Fruit fly (Drosophila melanogaster) whole organism, embryonic: ENCODE data around the gene Dus3.

Experiments
- CG10267 ChIP-seq: fragments of 200-800 bp; sonication (Bioruptor generic); optimal IDR thresholded peaks from 2 replicates; lab custom pipeline; 2018; ENCODE audit warnings: missing biosample characterization, mild to moderate bottlenecking, missing genetic modification characterization, moderate library complexity
- CG11696 ChIP-seq: fragments of 200-800 bp; sonication (Bioruptor generic); IDR thresholded peaks from 2 replicates; pipeline ENCODE4 v1.3.6; 2022; ENCODE audit warnings: missing biosample characterization, missing genetic modification characterization
- CG12391 ChIP-seq: fragments of 200-800 bp; sonication (Bioruptor generic); optimal IDR thresholded peaks from 3 replicates; lab custom pipeline; 2018; ENCODE audit warnings: missing biosample characterization, mild to moderate bottlenecking, missing genetic modification characterization, moderate library complexity
- CG13287 ChIP-seq: fragments of 200-800 bp; sonication (Bioruptor generic); IDR thresholded peaks from 2 replicates; pipeline ENCODE4 v1.3.6; 2022; ENCODE audit warnings: missing biosample characterization, missing genetic modification characterization; ENCODE audit not compliant: partially characterized antibody
- CG14014 ChIP-seq: fragments of 200-800 bp; sonication (Bioruptor generic); IDR thresholded peaks from 2 replicates; pipeline ENCODE4 v1.3.6; 2022; ENCODE audit warnings: missing biosample characterization, missing genetic modification characterization
- CG14710 ChIP-seq: fragments of 200-800 bp; sonication (Bioruptor generic); optimal IDR thresholded peaks from 3 replicates; lab custom pipeline; 2019; ENCODE audit warnings: missing biosample characterization, mild to moderate bottlenecking, missing genetic modification characterization, moderate library complexity
- CG15269 ChIP-seq: fragments of 200-800 bp; sonication (Bioruptor generic); optimal IDR thresholded peaks from 2 replicates; lab custom pipeline; 2018; ENCODE audit warnings: missing biosample characterization, mild to moderate bottlenecking, missing genetic modification characterization, moderate library complexity
- CG1602 ChIP-seq: fragments of 200-800 bp; sonication (Bioruptor generic); optimal IDR thresholded peaks from 3 replicates; lab custom pipeline; 2016; ENCODE audit warnings: missing biosample characterization, missing genetic modification characterization
- CG16813 ChIP-seq: fragments of 200-800 bp; sonication (Bioruptor generic); IDR thresholded peaks from 3 replicates; pipeline ENCODE4 v1.3.6; 2022; ENCODE audit warnings: missing biosample characterization, missing genetic modification characterization; ENCODE audit not compliant: partially characterized antibody
- CG17359 ChIP-seq: fragments of 200-800 bp; sonication (Bioruptor generic); optimal IDR thresholded peaks from 3 replicates; lab custom pipeline; 2018; ENCODE audit warnings: missing biosample characterization, mild to moderate bottlenecking, missing genetic modification characterization, moderate library complexity
- CG17829 ChIP-seq: fragments of 200-800 bp; optimal IDR thresholded peaks from 2 replicates; lab custom pipeline; 2019; ENCODE audit warnings: missing biosample characterization, mild to moderate bottlenecking, missing genetic modification characterization, moderate library complexity
- CG2712 ChIP-seq: fragments of 200-800 bp; optimal IDR thresholded peaks from 3 replicates; lab custom pipeline; 2019; ENCODE audit warnings: missing biosample characterization, mild to moderate bottlenecking, missing genetic modification characterization, moderate library complexity
- CG4854 ChIP-seq: fragments of 200-800 bp; sonication (Bioruptor generic); optimal IDR thresholded peaks from 2 replicates; lab custom pipeline; 2016; ENCODE audit warnings: missing biosample characterization, missing genetic modification characterization, inconsistent platforms
- CG6683 ChIP-seq: fragments of 200-800 bp; sonication (Bioruptor generic); optimal IDR thresholded peaks from 2 replicates; lab custom pipeline; 2017; ENCODE audit warnings: missing biosample characterization, mild to moderate bottlenecking, missing genetic modification characterization, missing genetic modification reagents
- CG7839 ChIP-seq: fragments of 200-800 bp; sonication (Bioruptor generic); optimal IDR thresholded peaks from 3 replicates; lab custom pipeline; 2018; ENCODE audit warnings: missing biosample characterization, mild to moderate bottlenecking, missing genetic modification characterization, moderate library complexity
- CG8924 ChIP-seq: fragments of 200-800 bp; optimal IDR thresholded peaks from 3 replicates; lab custom pipeline; 2019; ENCODE audit warnings: missing biosample characterization, mild to moderate bottlenecking, missing genetic modification characterization, moderate library complexity
- Camta ChIP-seq: fragments of 200-800 bp; sonication (Bioruptor generic); optimal IDR thresholded peaks from 2 replicates; lab custom pipeline; 2016; ENCODE audit warnings: missing biosample characterization, missing genetic modification characterization
- Dll ChIP-seq: fragments of 200-800 bp; sonication (Bioruptor generic); IDR thresholded peaks from 4 replicates; pipeline ENCODE4 v1.3.6; 2022; ENCODE audit warnings: missing biosample characterization, missing genetic modification characterization; ENCODE audit not compliant: partially characterized antibody
- HHEX ChIP-seq: fragments of 200-800 bp; sonication (Bioruptor generic); optimal IDR thresholded peaks from 3 replicates; lab custom pipeline; 2017; ENCODE audit warnings: missing biosample characterization, mild to moderate bottlenecking, missing genetic modification characterization, missing genetic modification reagents
- Hey ChIP-seq: fragments of 200-800 bp; sonication (Bioruptor generic); optimal IDR thresholded peaks from 3 replicates; lab custom pipeline; 2018; ENCODE audit warnings: missing biosample characterization, mild to moderate bottlenecking, missing genetic modification characterization
- Hmr ChIP-seq: fragments of 200-800 bp; sonication (Bioruptor generic); optimal IDR thresholded peaks from 3 replicates; lab custom pipeline; 2017; ENCODE audit warnings: mild to moderate bottlenecking, missing biosample characterization, missing genetic modification reagents, missing genetic modification characterization
- Hmx ChIP-seq: fragments of 200-800 bp; sonication (Bioruptor generic); optimal IDR thresholded peaks from 2 replicates; lab custom pipeline; 2016; ENCODE audit warnings: missing biosample characterization, missing genetic modification characterization
- Hr51 ChIP-seq, 2 experiments: fragments of 200-800 bp; sonication (Bioruptor generic); optimal IDR thresholded peaks; 2 replicates in 1 of 2; 3 replicates in 1 of 2; lab custom pipeline; 2016 to 2018; ENCODE audit warnings: missing biosample characterization in 2 of 2, missing genetic modification characterization in 2 of 2, mild to moderate bottlenecking in 1 of 2, moderate library complexity in 1 of 2
- Hsf ChIP-seq: fragments of 200-800 bp; sonication (Bioruptor generic); optimal IDR thresholded peaks from 3 replicates; lab custom pipeline; 2016; ENCODE audit warnings: missing biosample characterization, missing genetic modification characterization
- MESR4 ChIP-seq: fragments of 200-800 bp; sonication (Bioruptor generic); optimal IDR thresholded peaks from 2 replicates; lab custom pipeline; 2018; ENCODE audit warnings: missing biosample characterization, mild to moderate bottlenecking, missing genetic modification characterization, moderate library complexity
- Med ChIP-seq: fragments of 200-800 bp; sonication (Bioruptor generic); peaks from one replicate; lab custom pipeline; 2016; ENCODE audit warnings: missing biosample characterization, missing genetic modification characterization, mild to moderate bottlenecking, inconsistent platforms, moderate library complexity
- Mes4 ChIP-seq: fragments of 200-800 bp; sonication (Bioruptor generic); optimal IDR thresholded peaks from 2 replicates; lab custom pipeline; 2016; ENCODE audit warnings: missing biosample characterization, missing genetic modification characterization
- Neu2 ChIP-seq: fragments of 200-800 bp; sonication (Bioruptor generic); optimal IDR thresholded peaks from 3 replicates; lab custom pipeline; 2016; ENCODE audit warnings: missing biosample characterization, missing genetic modification characterization, borderline replicate concordance
- PHDP ChIP-seq: fragments of 200-800 bp; sonication (Bioruptor generic); optimal IDR thresholded peaks from 3 replicates; lab custom pipeline; 2018; ENCODE audit warnings: missing biosample characterization, mild to moderate bottlenecking, missing genetic modification characterization, moderate library complexity
- Xbp1 ChIP-seq: fragments of 200-800 bp; sonication (Bioruptor generic); optimal IDR thresholded peaks from 3 replicates; lab custom pipeline; 2016; ENCODE audit warnings: missing biosample characterization, mild to moderate bottlenecking, missing genetic modification characterization
- caup ChIP-seq: fragments of 200-800 bp; sonication (Bioruptor generic); optimal IDR thresholded peaks from 3 replicates; lab custom pipeline; 2017; ENCODE audit warnings: missing biosample characterization, mild to moderate bottlenecking, missing genetic modification characterization, moderate library complexity; ENCODE audit not compliant: severe bottlenecking
- esg ChIP-seq: fragments of 200-800 bp; sonication (Bioruptor generic); conservative IDR thresholded peaks from 2 replicates; pipeline ENCODE4 v1.3.6; 2022; ENCODE audit warnings: missing biosample characterization, missing genetic modification characterization
- fd3F ChIP-seq: fragments of 200-800 bp; sonication (Bioruptor generic); optimal IDR thresholded peaks from 2 replicates; lab custom pipeline; 2018; ENCODE audit warnings: missing biosample characterization, mild to moderate bottlenecking, missing genetic modification characterization, moderate library complexity
- gem ChIP-seq: fragments of 200-800 bp; sonication (Bioruptor generic); optimal IDR thresholded peaks from 2 replicates; lab custom pipeline; 2019; ENCODE audit warnings: missing biosample characterization, mild to moderate bottlenecking, missing genetic modification characterization, moderate library complexity
- kni ChIP-seq: fragments of 200-800 bp; sonication (Bioruptor generic); optimal IDR thresholded peaks from 3 replicates; lab custom pipeline; 2017; ENCODE audit warnings: mild to moderate bottlenecking, missing biosample characterization, missing genetic modification reagents, missing genetic modification characterization
- knrl ChIP-seq: fragments of 200-800 bp; sonication (Bioruptor generic); IDR thresholded peaks from 3 replicates; pipeline ENCODE4 v1.3.6; 2022; ENCODE audit warnings: missing biosample characterization, missing genetic modification characterization; ENCODE audit not compliant: partially characterized antibody
- lab ChIP-seq: fragments of 200-800 bp; sonication (Bioruptor generic); optimal IDR thresholded peaks from 3 replicates; lab custom pipeline; 2017; ENCODE audit warnings: missing biosample characterization, missing genetic modification characterization, mild to moderate bottlenecking, moderate library complexity, missing genetic modification reagents
- prd ChIP-seq, 3 experiments: fragments of >200 bp in 2 of 3; fragments of 200-800 bp in 1 of 3; sonication (Bioruptor generic) in 1 of 3; optimal IDR thresholded peaks in 2 of 3; IDR thresholded peaks in 1 of 3; 2 replicates in 2 of 3; 3 replicates in 1 of 3; pipeline versions ENCODE4 v1.3.6 to Lab custom; 2017 to 2022; ENCODE audit warnings: missing biosample characterization in 1 of 3, missing genetic modification characterization in 1 of 3
- pum ChIP-seq: fragments of 200-800 bp; sonication (Bioruptor generic); optimal IDR thresholded peaks from 2 replicates; lab custom pipeline; 2016; ENCODE audit warnings: missing biosample characterization, missing genetic modification characterization
- row ChIP-seq: fragments of 200-800 bp; sonication (Bioruptor generic); IDR thresholded peaks from 3 replicates; pipeline ENCODE4 v1.3.6; 2022; ENCODE audit warnings: missing biosample characterization, missing genetic modification characterization
- scrt ChIP-seq: fragments of 200-800 bp; sonication (Bioruptor generic); optimal IDR thresholded peaks from 2 replicates; lab custom pipeline; 2018; ENCODE audit warnings: missing biosample characterization, mild to moderate bottlenecking, missing genetic modification characterization, moderate library complexity
- sens ChIP-seq: fragments of 200-800 bp; sonication (Bioruptor generic); peaks from one replicate; lab custom pipeline; 2016; ENCODE audit warnings: missing biosample characterization, missing genetic modification characterization
- sr ChIP-seq: fragments of 200-800 bp; sonication (Bioruptor generic); IDR thresholded peaks from 3 replicates; pipeline ENCODE4 v1.3.6; 2022; ENCODE audit warnings: missing biosample characterization, missing genetic modification characterization
- twi ChIP-seq: fragments of 200-800 bp; optimal IDR thresholded peaks from 2 replicates; lab custom pipeline; 2019; ENCODE audit warnings: missing biosample characterization, mild to moderate bottlenecking, missing genetic modification characterization, moderate library complexity
- tx ChIP-seq: fragments of 200-800 bp; sonication (Bioruptor generic); optimal IDR thresholded peaks from 2 replicates; lab custom pipeline; 2016; ENCODE audit warnings: missing biosample characterization, missing genetic modification characterization
- wek ChIP-seq: fragments of 200-800 bp; sonication (Bioruptor generic); optimal IDR thresholded peaks from 3 replicates; lab custom pipeline; 2018; ENCODE audit warnings: missing biosample characterization, mild to moderate bottlenecking, missing genetic modification characterization, moderate library complexity
- wor ChIP-seq: fragments of 200-800 bp; sonication (Bioruptor generic); IDR thresholded peaks from 2 replicates; pipeline ENCODE4 v1.3.6; 2022; ENCODE audit warnings: missing biosample characterization, missing genetic modification characterization

Gene Dus3

DNA sequence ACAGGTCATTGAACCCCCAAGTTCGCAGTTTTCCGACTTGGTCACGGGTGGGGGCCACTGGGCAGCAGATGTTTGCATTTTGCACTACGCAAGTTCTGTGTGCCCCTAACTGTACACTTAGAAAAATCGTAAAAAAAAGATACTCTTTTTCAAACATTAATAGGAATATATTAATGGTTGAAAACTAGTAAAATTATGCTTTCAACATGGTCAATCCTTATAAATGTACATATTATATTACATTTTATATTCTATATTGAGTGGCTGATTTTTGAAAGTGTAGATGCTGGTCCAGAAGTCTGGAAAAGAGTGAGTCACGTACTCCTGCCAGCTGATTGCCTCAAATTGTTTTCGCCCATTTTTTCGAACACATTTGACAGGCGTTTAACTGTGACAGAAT, 42.0 kb downstream of the Dus3 start (continued):
- TF ChIP-seq CG6683 (GFP tag; lab: Kevin White, UChicago) (no peak), caup (GFP tag; lab: Kevin White, UChicago) (no peak), HHEX (no peak), Hmx (GFP tag; lab: Kevin White, UChicago) (no peak), fd3F (GFP tag; lab: Kevin White, UChicago) (peak; percentile 7), wek (GFP tag; lab: Kevin White, UChicago) (no peak), sr (GFP tag; lab: Robert Waterston, UW) (no peak), CG14014 (0 out of 2 replicates have a peak, but pooled peaks have one; percentile 27), lab (GFP tag; lab: Kevin White, UChicago) (peak; percentile 43), CG16813 (GFP tag; lab: Robert Waterston, UW) (no peak), CG10267 (peak; percentile 9), wor (GFP tag; lab: Robert Waterston, UW) (no peak), CG8924 (tag; lab: Kevin White, UChicago) (peak; percentile 26), Xbp1 (GFP tag; lab: Kevin White, UChicago) (peak; percentile 16), CG17359 (tag; lab: Kevin White, UChicago) (peak; percentile 9), CG7839 (tag; lab: Kevin White, UChicago) (peak; percentile 48), CG13287 (no peak), Camta (GFP tag; lab: Kevin White, UChicago) (no peak), CG17829 (tag; lab: Kevin White, UChicago) (peak; percentile 29), Dll (GFP tag; lab: Robert Waterston, UW) (no peak), twi (tag; lab: Kevin White, UChicago) (no peak), Hey (tag; lab: Kevin White, UChicago) (no peak), CG14710 (tag; lab: Kevin White, UChicago) (peak; percentile 11), CG15269 (tag; lab: Kevin White, UChicago) (peak; percentile 27), pum (GFP tag; lab: Kevin White, UChicago) (no peak), CG2712 (tag; lab: Kevin White, UChicago) (peak; percentile 36), Hsf (no peak), row (peak; percentile 53; the same call in 2 of the 3 replicates), prd (optimal IDR thresholded peaks at IDR 0.05; lab: Kevin White, UChicago) (no peak), prd (GFP tag; IDR thresholded peaks at IDR 0.05; lab: Robert Waterston, UW) (peak; percentile 33; the same call in 1 of the 3 replicates), Med (GFP tag; lab: Kevin White, UChicago) (peak; percentile 6), scrt (GFP tag; lab: Kevin White, UChicago) (peak; percentile 9)

DNA sequence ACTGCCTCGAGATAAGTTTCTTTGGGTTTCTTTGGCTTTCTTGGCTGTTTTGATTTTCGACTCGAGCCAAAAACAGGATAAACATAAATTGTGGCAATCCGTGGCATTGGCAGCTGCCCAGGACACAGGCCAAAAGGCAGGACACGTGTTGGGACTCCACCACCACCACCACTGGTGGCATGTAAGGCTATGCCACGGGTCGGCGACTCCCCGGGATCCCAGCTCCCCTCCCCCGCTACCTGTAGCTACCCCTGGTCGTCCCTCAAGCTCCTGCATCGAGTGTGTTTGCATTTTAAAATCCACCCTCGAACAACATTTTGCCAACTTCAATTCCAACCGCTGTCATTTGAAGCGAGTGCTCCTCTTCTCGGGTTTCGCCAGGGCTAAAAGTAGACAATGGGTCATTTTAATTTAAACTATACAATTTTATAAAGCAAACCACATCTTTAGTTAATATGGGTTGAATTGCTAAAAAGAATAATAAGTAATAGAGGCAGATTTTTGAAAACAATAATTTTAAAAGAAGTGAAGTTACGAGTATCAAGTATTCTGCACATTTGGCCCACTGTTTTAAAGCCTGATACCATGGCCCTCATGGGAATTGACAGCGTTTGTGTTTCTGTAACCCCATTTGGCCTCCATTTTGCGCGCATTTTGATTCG, 43.4 kb downstream of the Dus3 start:
- peak in 1 of 2 experiments; percentile 46 for TF ChIP-seq Hr51 (GFP tag; optimal IDR thresholded peaks at IDR 0.05; lab: Kevin White, UChicago)
- peak; percentile 46; the same call in 2 of the 3 replicates for TF ChIP-seq row
- no peak for TF ChIP-seq Mes4 (GFP tag; lab: Kevin White, UChicago)
- TF ChIP-seq CG15269 (tag; lab: Kevin White, UChicago) = peak; percentile 16
- no peak for TF ChIP-seq CG1602 (GFP tag; lab: Kevin White, UChicago)
- no peak for TF ChIP-seq kni (GFP tag; lab: Kevin White, UChicago)
- TF ChIP-seq fd3F (GFP tag; lab: Kevin White, UChicago) = no peak
- TF ChIP-seq CG4854 = no peak
- TF ChIP-seq PHDP (tag; lab: Kevin White, UChicago) = peak; percentile 11
- TF ChIP-seq MESR4 (GFP tag; lab: Kevin White, UChicago) = no peak
- TF ChIP-seq CG11696 = no peak
- no peak for TF ChIP-seq tx (GFP tag; lab: Kevin White, UChicago)
- peak; percentile 45 for TF ChIP-seq gem (tag; lab: Kevin White, UChicago)
- TF ChIP-seq esg (GFP tag; lab: Robert Waterston, UW) = no peak
- no peak for TF ChIP-seq knrl (GFP tag; lab: Robert Waterston, UW)
- no peak for TF ChIP-seq Neu2 (GFP tag; lab: Kevin White, UChicago)
- TF ChIP-seq CG12391 = peak; percentile 7
- peak; percentile 12 for TF ChIP-seq CG8924 (tag; lab: Kevin White, UChicago)
- TF ChIP-seq Hmr (GFP tag; lab: Kevin White, UChicago) = peak; percentile 32
- peak; percentile 37 for TF ChIP-seq sens (GFP tag; lab: Kevin White, UChicago)
